Worm (Caenorhabditis elegans): ENCODE results near the gene set-3.

ce11 chrIII:9743239-9743638 lies 48.9 kb upstream of the set-3 start, which contains the start of gene T05G5.1:
- TF ChIP-seq nhr-77 (tag; optimal IDR thresholded peaks at IDR 0.05) (no peak), egl-27 (tag; optimal IDR thresholded peaks at IDR 0.05) (no peak), nhr-25 (tag; optimal IDR thresholded peaks at IDR 0.05; ENCODE audit: borderline replicate concordance, insufficient read depth) (no peak)
